Worm (Caenorhabditis elegans) whole organism, L3 larva: Measurements from ENCODE around the gene nhr-261.

Experiments used
- ceh-82 ChIP-seq: fragments of 150-350 bp; optimal IDR thresholded peaks from 2 replicates; lab custom pipeline; 2014; ENCODE audit warnings: missing biosample characterization, missing genetic modification characterization
- fos-1 ChIP-seq: fragments of 150-350 bp; optimal IDR thresholded peaks from 2 replicates; lab custom pipeline; 2014; ENCODE audit warnings: missing biosample characterization, missing genetic modification characterization
- mdl-1 ChIP-seq: fragments of 150-350 bp; optimal IDR thresholded peaks from 2 replicates; lab custom pipeline; 2014; ENCODE audit warnings: missing biosample characterization, missing genetic modification characterization
- zag-1 ChIP-seq: fragments of 150-350 bp; optimal IDR thresholded peaks from 2 replicates; lab custom pipeline; 2014; ENCODE audit warnings: missing biosample characterization, missing genetic modification characterization
- ztf-11 ChIP-seq: fragments of 150-350 bp; optimal IDR thresholded peaks from 2 replicates; lab custom pipeline; 2014; ENCODE audit warnings: missing biosample characterization, missing genetic modification characterization

- no peak for TF ChIP-seq mdl-1 (tag; lab: Kevin White, UChicago)
- TF ChIP-seq fos-1 (tag; lab: Kevin White, UChicago) = no peak
- no peak for TF ChIP-seq ceh-82
- TF ChIP-seq ztf-11 (tag; lab: Kevin White, UChicago) = no peak
- no peak for TF ChIP-seq zag-1 (tag; lab: Kevin White, UChicago)
Measured at ce11 chrII:3908135-3908534, 43.6 kb upstream of the nhr-261 start.
